Worm (Caenorhabditis elegans) whole organism, midembryonic: ENCODE data around the gene T10D4.6.

ENCODE experiments used
- T22C8.4 ChIP-seq: fragments of 200-800 bp; sonication (Bioruptor generic); IDR thresholded peaks from 2 replicates; pipeline ENCODE4 v1.3.6; 2022; ENCODE audit warnings: missing genetic modification characterization, missing compliant biosample characterization
- cog-1 ChIP-seq: sonication (generic microtip); optimal IDR thresholded peaks from 2 replicates; lab custom pipeline; 2016; ENCODE audit warnings: missing genetic modification characterization, missing compliant biosample characterization
- flt-1 ChIP-seq: fragments of 200-800 bp; sonication (Bioruptor generic); IDR thresholded peaks from 2 replicates; pipeline ENCODE4 v1.3.6; 2022; ENCODE audit warnings: missing genetic modification characterization, missing compliant biosample characterization
- klf-2 ChIP-seq: fragments of 200-800 bp; sonication (Bioruptor generic); conservative IDR thresholded peaks from 2 replicates; pipeline ENCODE4 v1.3.6; 2022; ENCODE audit warnings: missing genetic modification reagents, missing genetic modification characterization, missing compliant biosample characterization
- med-1 ChIP-seq: sonication (generic microtip); optimal IDR thresholded peaks from 2 replicates; lab custom pipeline; 2017; ENCODE audit warnings: missing genetic modification characterization, mild to moderate bottlenecking, missing compliant biosample characterization, antibody characterized with exemption, missing genetic modification reagents; ENCODE audit not compliant: insufficient read depth
- ref-1 ChIP-seq: fragments of 200-800 bp; sonication (Bioruptor generic); conservative IDR thresholded peaks from 2 replicates; pipeline ENCODE4 v1.3.6; 2022; ENCODE audit warnings: missing genetic modification reagents, missing genetic modification characterization, missing compliant biosample characterization
- tab-1 ChIP-seq: fragments of 200-800 bp; sonication (Bioruptor generic); IDR thresholded peaks from 2 replicates; pipeline ENCODE4 v1.3.6; 2022; ENCODE audit warnings: missing genetic modification characterization, missing compliant biosample characterization
- ztf-23 ChIP-seq: fragments of 200-800 bp; sonication (Bioruptor generic); IDR thresholded peaks from 2 replicates; pipeline ENCODE4 v1.3.6; 2022; ENCODE audit warnings: missing genetic modification reagents, missing genetic modification characterization, missing compliant biosample characterization
- ztf-29 ChIP-seq: fragments of 200-800 bp; sonication (Bioruptor generic); IDR thresholded peaks from 2 replicates; pipeline ENCODE4 v1.3.6; 2022; ENCODE audit warnings: missing genetic modification reagents, missing genetic modification characterization, missing compliant biosample characterization

The T10D4.6 gene

DNA sequence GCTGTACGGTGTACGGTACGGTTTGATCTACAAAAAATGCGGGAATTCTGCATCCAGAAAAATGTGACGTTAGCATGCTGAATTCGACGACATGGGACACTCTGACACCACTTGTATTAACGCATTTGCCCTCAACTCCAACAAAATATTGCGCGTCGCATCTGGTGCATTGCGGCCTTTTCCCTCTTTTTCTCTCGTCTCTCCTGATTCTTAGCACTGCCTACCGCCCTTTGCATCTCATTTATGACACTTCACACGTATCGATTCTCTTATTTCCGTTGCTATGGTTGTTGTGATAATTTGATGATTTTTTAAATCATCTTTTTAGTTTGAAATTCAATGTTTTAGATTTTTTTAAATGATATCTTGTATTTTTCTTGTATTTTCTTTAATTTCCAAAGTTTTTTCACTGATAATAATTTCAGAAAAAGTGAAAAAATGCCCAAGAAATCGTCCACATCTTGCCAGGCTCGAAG lies at the start of gene T10D4.6:
TSS of gene T10D4.6 (plus strand) at position 426 of the 476 bp plus-strand sequence.
- TF ChIP-seq cog-1 (tag; lab: Kevin White, UChicago) (peak; percentile 15), ztf-29 (no peak), tab-1 (GFP tag; lab: Robert Waterston, UW) (no peak), T22C8.4 (GFP tag; lab: Robert Waterston, UW) (peak; percentile 53)

ce11 chrII:3070182-3070581 lies 49.0 kb upstream of the T10D4.6 start:
- TF ChIP-seq ztf-29 (no peak), T22C8.4 (GFP tag; lab: Robert Waterston, UW) (peak; percentile 89), med-1 (no peak), cog-1 (tag; lab: Kevin White, UChicago) (no peak), ztf-23 (GFP tag; lab: Robert Waterston, UW) (no peak)

DNA sequence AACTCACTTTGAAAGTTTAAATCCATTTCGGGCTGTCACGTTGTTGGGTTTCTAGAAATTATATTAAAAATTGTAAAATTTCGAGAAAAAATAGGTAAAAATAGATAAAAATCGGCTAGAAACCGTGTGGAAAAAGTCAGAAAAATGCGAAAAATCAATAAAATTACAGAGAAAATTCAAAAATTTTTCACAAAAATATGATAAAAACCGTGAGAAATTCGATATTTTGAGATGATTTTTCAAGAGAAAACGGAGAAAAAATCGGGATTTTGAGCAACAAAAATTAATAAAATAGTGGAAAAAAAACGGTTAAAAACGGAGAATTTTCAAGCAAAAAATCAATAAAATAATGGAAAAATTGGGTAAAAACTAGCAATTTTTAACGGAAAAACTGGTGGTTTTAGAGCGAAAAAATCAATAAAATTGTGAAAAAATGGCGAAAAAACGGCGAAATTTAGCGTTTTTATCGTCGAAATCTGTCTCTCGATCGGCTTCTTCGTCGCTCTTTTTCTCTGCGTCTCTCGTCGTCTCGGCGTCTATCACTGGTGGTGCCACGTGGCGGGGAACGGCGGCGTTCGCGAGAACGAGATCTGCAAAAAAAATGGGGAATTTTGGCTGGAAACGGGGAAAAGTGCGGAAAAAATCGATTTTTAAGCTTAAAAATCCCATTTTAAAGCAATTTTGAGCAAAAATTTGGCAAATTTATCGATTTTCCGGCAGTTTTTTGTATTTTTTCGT lies 48.0 kb upstream of the T10D4.6 start, which contains the start of gene Y25C1A.7:
TSS of gene Y25C1A.7 (minus strand) at position 51 of the 738 bp plus-strand sequence.
- TF ChIP-seq flt-1 (GFP tag; lab: Robert Waterston, UW) (no peak), med-1 (no peak), tab-1 (GFP tag; lab: Robert Waterston, UW) (no peak), klf-2 (no peak), T22C8.4 (GFP tag; lab: Robert Waterston, UW) (0 out of 2 replicates have a peak, but pooled peaks have one; percentile 15), ref-1 (GFP tag; lab: Robert Waterston, UW) (no peak), cog-1 (tag; lab: Kevin White, UChicago) (no peak), ztf-29 (peak; percentile 13; the same call in 1 of the 2 replicates), ztf-23 (GFP tag; lab: Robert Waterston, UW) (no peak)

ce11 chrII:3076915-3077314 lies 42.2 kb upstream of the T10D4.6 start, which contains the start of gene Y25C1A.8:
TSS of gene Y25C1A.8 (minus strand) at chrII:3076959.
- TF ChIP-seq cog-1 (tag; lab: Kevin White, UChicago) (peak; percentile 57), med-1 (no peak), klf-2 (no peak), ztf-23 (GFP tag; lab: Robert Waterston, UW) (peak; percentile 63), flt-1 (GFP tag; lab: Robert Waterston, UW) (peak; percentile 64; the same call in 1 of the 2 replicates)

- TF ChIP-seq T22C8.4 (GFP tag; lab: Robert Waterston, UW) (no peak), ztf-29 (no peak), flt-1 (GFP tag; lab: Robert Waterston, UW) (no peak), klf-2 (no peak), tab-1 (GFP tag; lab: Robert Waterston, UW) (no peak), med-1 (no peak), cog-1 (tag; lab: Kevin White, UChicago) (no peak), ztf-23 (GFP tag; lab: Robert Waterston, UW) (no peak), ref-1 (GFP tag; lab: Robert Waterston, UW) (no peak)
Measured at ce11 chrII:3078496-3078895, 40.6 kb upstream of the T10D4.6 start, which contains the start of gene copb-1. TSS of gene copb-1 (plus strand) at chrII:3078796.

DNA sequence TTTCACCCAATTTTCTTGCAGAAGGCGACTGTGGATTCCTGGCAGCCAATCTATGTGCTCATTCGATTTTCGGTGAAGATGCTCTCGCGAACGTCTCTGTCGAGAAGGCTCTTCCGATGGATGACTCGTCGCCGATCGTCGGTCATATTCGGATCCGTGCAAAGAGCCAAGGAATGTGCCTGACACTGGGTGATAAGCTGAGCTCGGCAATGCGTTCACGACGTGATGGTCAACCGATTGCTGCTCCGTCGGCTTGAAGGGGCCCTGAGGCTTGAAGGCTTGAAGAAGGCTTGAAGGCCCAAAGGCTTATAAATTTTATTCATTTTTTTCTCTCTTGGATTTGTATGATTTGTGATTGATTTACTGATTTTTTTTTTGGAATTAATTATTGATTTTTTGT lies 32.0 kb upstream of the T10D4.6 start:
- no peak for TF ChIP-seq tab-1 (GFP tag; lab: Robert Waterston, UW)

- TF ChIP-seq T22C8.4 (GFP tag; lab: Robert Waterston, UW): no peak
- TF ChIP-seq ztf-23 (GFP tag; lab: Robert Waterston, UW): no peak
- no peak for TF ChIP-seq ztf-29
- TF ChIP-seq cog-1 (tag; lab: Kevin White, UChicago): no peak
- no peak for TF ChIP-seq flt-1 (GFP tag; lab: Robert Waterston, UW)
- TF ChIP-seq tab-1 (GFP tag; lab: Robert Waterston, UW): no peak
- TF ChIP-seq ref-1 (GFP tag; lab: Robert Waterston, UW): no peak
- no peak for TF ChIP-seq med-1
- TF ChIP-seq klf-2: no peak
Measured at ce11 chrII:3091268-3091667, 27.9 kb upstream of the T10D4.6 start, which contains the start of gene srg-21. TSS of gene srg-21 (minus strand) at chrII:3091368.

ce11 chrII:3093352-3093751 lies 25.8 kb upstream of the T10D4.6 start, which contains the start of gene srg-22:
TSS of gene srg-22 (minus strand) at chrII:3093452.
- TF ChIP-seq ztf-23 (GFP tag; lab: Robert Waterston, UW): no peak
- TF ChIP-seq tab-1 (GFP tag; lab: Robert Waterston, UW): no peak
- TF ChIP-seq klf-2: no peak
- TF ChIP-seq cog-1 (tag; lab: Kevin White, UChicago): no peak
- TF ChIP-seq ref-1 (GFP tag; lab: Robert Waterston, UW): no peak
- TF ChIP-seq flt-1 (GFP tag; lab: Robert Waterston, UW): no peak

DNA sequence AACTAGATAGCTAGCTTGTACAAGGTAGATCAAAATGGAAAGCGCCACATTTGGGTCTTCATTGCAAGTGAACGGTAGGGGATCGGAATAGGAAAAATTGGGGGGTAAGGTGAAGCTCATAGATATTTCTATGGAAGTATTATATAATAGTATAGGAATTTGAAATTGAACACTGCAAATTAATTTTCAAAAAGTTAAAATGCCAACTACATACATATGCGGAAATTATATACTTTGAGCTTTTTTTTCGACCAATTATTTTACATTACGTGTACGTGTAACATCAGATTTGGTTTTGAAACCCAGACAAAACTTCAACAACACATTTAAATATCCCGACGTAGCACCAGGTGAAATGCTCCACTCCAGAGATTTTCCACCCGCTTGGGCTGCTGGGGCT lies 23.1 kb upstream of the T10D4.6 start, which contains the start of gene srg-23:
TSS of gene srg-23 (minus strand) at position 101 of the 400 bp plus-strand sequence.
- TF ChIP-seq cog-1 (tag; lab: Kevin White, UChicago) (no peak), ztf-29 (no peak), ztf-23 (GFP tag; lab: Robert Waterston, UW) (no peak), ref-1 (GFP tag; lab: Robert Waterston, UW) (no peak), T22C8.4 (GFP tag; lab: Robert Waterston, UW) (no peak), flt-1 (GFP tag; lab: Robert Waterston, UW) (no peak), med-1 (no peak), klf-2 (no peak), tab-1 (GFP tag; lab: Robert Waterston, UW) (no peak)

DNA sequence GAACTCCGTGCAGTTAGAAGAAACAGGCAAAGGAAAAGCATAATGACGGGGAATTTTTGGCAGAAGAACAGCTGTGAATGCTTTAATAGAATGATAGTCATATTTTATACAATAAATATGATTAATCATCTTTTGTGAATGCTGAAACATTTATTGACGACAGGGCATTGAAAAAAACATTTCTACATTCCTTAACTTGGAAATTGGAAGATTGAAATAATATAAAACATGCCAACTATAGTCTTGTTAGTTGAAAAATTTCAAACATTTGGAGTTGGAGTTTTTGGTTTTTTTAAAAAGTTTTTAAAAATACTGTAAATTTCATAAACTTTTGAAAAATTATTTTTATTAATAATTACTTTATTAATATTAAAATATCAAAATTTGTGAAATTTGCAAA lies 22.3 kb upstream of the T10D4.6 start, which contains the start of gene Y25C1A.14:
TSS of gene Y25C1A.14 (minus strand) at position 101 of the 400 bp plus-strand sequence.
- TF ChIP-seq med-1 (no peak), flt-1 (GFP tag; lab: Robert Waterston, UW) (no peak), klf-2 (no peak), ztf-29 (no peak), tab-1 (GFP tag; lab: Robert Waterston, UW) (no peak), cog-1 (tag; lab: Kevin White, UChicago) (no peak), T22C8.4 (GFP tag; lab: Robert Waterston, UW) (no peak)
